Worm (Caenorhabditis elegans): ENCODE data around the gene Y43F8B.2.
A peak's percentile ranks its signal among the peaks of the same experiment; 100 is the strongest.

Gene Y43F8B.2

DNA sequence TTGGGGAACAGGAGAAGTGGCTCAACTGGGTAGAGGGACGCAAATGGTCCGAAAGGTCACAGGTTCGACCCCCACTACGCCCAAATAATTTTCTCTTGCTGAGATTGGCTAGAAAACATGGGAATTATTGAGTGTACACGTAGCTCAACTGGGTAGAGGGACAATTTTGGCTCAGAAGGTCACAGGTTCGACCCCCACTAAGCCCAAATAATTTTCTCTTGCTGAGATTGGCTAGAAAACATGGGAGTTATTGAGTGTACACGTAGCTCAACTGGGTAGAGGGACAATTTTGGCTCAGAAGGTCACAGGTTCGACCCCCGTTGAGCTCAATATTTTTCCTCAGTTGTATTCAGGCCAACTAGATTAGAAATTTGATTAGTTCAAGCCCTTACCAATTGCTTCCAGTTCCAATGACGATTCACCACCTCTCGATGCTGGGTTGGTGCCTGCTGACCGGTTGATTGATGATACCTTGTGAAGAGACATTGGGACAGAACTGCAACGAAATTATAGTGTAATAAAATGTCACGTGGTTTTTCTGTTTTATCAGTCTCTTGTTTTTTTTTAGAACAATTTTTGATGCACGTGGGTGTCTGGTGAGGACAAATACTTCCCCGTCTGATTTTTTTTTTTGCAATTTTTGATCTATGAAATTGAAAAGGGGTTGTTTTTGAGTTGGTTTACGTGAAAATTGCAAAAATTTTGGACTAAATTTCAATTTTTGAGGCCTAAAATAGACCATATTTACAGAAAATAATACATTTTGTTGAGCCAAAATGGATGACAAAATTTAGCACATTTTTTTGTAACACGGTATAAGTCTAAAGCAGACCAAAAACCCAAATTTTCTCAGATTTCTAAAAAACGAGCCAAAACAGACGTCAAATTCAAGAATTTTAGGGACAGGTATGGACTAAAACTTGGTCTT, 11.3 kb downstream of the Y43F8B.2 start (continued):
- TF ChIP-seq nhr-12 (tag; optimal IDR thresholded peaks at IDR 0.05) (no peak), hlh-4 (tag; optimal IDR thresholded peaks at IDR 0.05) (no peak), F16B12.6 (tag; optimal IDR thresholded peaks at IDR 0.05) (no peak), unc-86 (tag; optimal IDR thresholded peaks at IDR 0.05) (no peak), nhr-11 (tag; optimal IDR thresholded peaks at IDR 0.05) (no peak), grh-1 (GFP tag; IDR thresholded peaks at IDR 0.05) (no peak), ceh-63 (GFP tag; optimal IDR thresholded peaks at IDR 0.05) (no peak), lin-13 (GFP tag; optimal IDR thresholded peaks at IDR 0.05) (peak; percentile 33), lin-15B (tag; optimal IDR thresholded peaks at IDR 0.05) (no peak), rnt-1 (tag; optimal IDR thresholded peaks at IDR 0.05) (peak; percentile 54), zag-1 (tag; optimal IDR thresholded peaks at IDR 0.05) (no peak), pax-3 (tag; optimal IDR thresholded peaks at IDR 0.05) (no peak), lsy-2 (tag; optimal IDR thresholded peaks at IDR 0.05) (peak in 1 of 2 experiments; percentile 43), nhr-90 (tag; optimal IDR thresholded peaks at IDR 0.05; ENCODE audit: poor library complexity) (peak; percentile 54), lin-14 (GFP tag; optimal IDR thresholded peaks at IDR 0.05) (peak; percentile 81), ceh-8 (GFP tag; optimal IDR thresholded peaks at IDR 0.05) (no peak), efl-3 (GFP tag; optimal IDR thresholded peaks at IDR 0.05) (no peak), ceh-82 (tag; optimal IDR thresholded peaks at IDR 0.05) (no peak), sptf-1 (tag; optimal IDR thresholded peaks at IDR 0.05) (no peak), tlp-1 (tag; optimal IDR thresholded peaks at IDR 0.05) (no peak), dpl-1 (GFP tag; optimal IDR thresholded peaks at IDR 0.05) (peak in 1 of 3 experiments; percentile 35), swsn-7 (tag; optimal IDR thresholded peaks at IDR 0.05) (no peak), tbx-2 (tag; optimal IDR thresholded peaks at IDR 0.05) (peak; percentile 49), mdl-1 (tag; optimal IDR thresholded peaks at IDR 0.05) (peak in 1 of 2 experiments; percentile 82), ces-1 (GFP tag; optimal IDR thresholded peaks at IDR 0.05) (no peak), skn-1 (tag; optimal IDR thresholded peaks at IDR 0.05) (no peak), dsc-1 (tag; optimal IDR thresholded peaks at IDR 0.05) (no peak), nhr-20 (tag; optimal IDR thresholded peaks at IDR 0.05) (peak; percentile 80), nhr-237 (tag; optimal IDR thresholded peaks at IDR 0.05) (no peak), isw-1 (GFP tag; IDR thresholded peaks at IDR 0.05) (no peak), blmp-1 (tag; optimal IDR thresholded peaks at IDR 0.05) (no peak), unc-30 (tag; optimal IDR thresholded peaks at IDR 0.05) (no peak), zip-4 (GFP tag; optimal IDR thresholded peaks at IDR 0.05) (no peak)

DNA sequence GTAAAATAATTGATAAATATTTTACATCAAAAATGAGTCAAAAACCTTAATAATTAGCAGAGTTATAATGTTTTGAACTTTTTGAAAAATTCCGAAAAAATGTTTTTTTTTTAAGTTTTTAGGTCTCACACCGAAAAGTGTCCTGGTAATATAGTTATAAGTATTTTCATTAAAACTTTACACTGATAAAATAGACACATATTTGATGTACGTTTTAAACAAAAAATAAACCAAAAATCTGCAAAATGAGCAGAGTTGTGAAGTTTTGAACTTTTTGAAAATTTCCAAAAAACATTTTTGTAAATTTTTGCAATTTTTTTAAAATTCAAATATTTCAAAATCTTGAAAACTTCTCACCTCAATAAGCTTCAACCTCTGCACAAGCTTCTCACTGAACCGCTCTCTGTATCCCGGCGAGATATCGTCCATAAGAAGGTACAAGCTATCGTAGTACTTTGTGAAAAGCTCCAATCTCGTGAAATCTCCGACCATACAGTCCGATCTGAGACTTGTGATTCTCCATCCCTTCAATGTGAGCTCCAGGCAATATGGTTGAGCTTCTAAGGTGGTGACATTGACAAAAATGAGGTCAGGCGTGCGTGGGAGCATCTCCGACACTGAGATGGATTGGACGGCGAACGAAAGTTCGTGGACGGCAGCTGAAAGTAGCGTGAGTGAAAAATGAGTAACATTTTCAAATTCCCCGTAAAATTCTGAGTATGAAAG, 12.2 kb downstream of the Y43F8B.2 start:
- peak; percentile 70 for TF ChIP-seq ama-1 (optimal IDR thresholded peaks at IDR 0.05)
- TF ChIP-seq mep-1 (tag; optimal IDR thresholded peaks at IDR 0.05): no peak
- TF ChIP-seq efl-1 (optimal IDR thresholded peaks at IDR 0.05): no peak
- TF ChIP-seq efl-1 (GFP tag; optimal IDR thresholded peaks at IDR 0.05 in 1 of 2): peak in 1 of 2 experiments; percentile 84
- TF ChIP-seq lsy-2 (tag; optimal IDR thresholded peaks at IDR 0.05): peak in 1 of 2 experiments; percentile 8
- TF ChIP-seq lin-39 (tag; optimal IDR thresholded peaks at IDR 0.05): no peak

DNA sequence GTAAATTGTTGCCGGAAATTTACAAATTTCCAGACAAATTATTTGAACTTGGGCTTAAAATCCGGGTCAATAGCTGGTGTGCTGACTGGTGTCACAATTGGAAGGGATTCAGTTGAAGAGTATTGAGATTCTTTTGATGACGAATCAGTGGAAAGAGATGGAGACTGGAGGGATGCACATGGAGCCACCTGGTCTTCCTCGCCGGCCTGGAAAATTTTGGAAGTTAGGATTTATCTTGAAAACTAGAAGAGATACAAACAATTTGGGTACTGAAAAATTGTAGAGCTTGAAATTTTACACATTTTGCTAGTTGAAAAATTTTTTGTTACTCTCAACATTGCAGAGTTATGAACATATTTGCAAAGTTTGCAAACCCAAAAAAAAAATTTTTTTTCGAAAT, 12.8 kb downstream of the Y43F8B.2 start:
- TF ChIP-seq pqm-1 (tag; optimal IDR thresholded peaks at IDR 0.05) (no peak), grh-1 (GFP tag; IDR thresholded peaks at IDR 0.05) (peak; percentile 29; the same call in 1 of the 2 replicates)
